Fruit fly (Drosophila melanogaster) whole organism, embryonic: ENCODE measurements around the gene Oscillin.
A peak's percentile ranks its signal among the peaks of the same experiment; 100 is the strongest.

Experiments used
- Adf1 ChIP-seq: fragments of 200-800 bp; sonication (Bioruptor generic); IDR thresholded peaks from 2 replicates; pipeline ENCODE4 v1.3.6; 2022; ENCODE audit warnings: missing biosample characterization, missing genetic modification characterization
- Aef1 ChIP-seq: fragments of 200-800 bp; sonication (Bioruptor generic); IDR thresholded peaks from 3 replicates; pipeline ENCODE4 v1.3.6; 2022; ENCODE audit warnings: missing biosample characterization, missing genetic modification characterization
- BEAF-32 ChIP-seq: fragments of 200-800 bp; sonication (Bioruptor generic); optimal IDR thresholded peaks from 3 replicates; lab custom pipeline; 2017; ENCODE audit warnings: missing biosample characterization, missing genetic modification characterization, mild to moderate bottlenecking, moderate library complexity, missing genetic modification reagents
- C15 ChIP-seq: fragments of 200-800 bp; sonication (Bioruptor generic); IDR thresholded peaks from 3 replicates; pipeline ENCODE4 v1.3.6; 2022; ENCODE audit warnings: missing biosample characterization, missing genetic modification characterization
- CG10462 ChIP-seq: fragments of 200-800 bp; sonication (Bioruptor generic); optimal IDR thresholded peaks from 2 replicates; lab custom pipeline; 2016; ENCODE audit warnings: missing biosample characterization, missing genetic modification characterization
- CG11093 ChIP-seq: fragments of 200-800 bp; sonication (Bioruptor generic); IDR thresholded peaks from 3 replicates; pipeline ENCODE4 v1.3.6; 2022; ENCODE audit warnings: missing biosample characterization, missing genetic modification characterization
- CG12104 ChIP-seq: fragments of 200-800 bp; sonication (Bioruptor generic); optimal IDR thresholded peaks from 3 replicates; lab custom pipeline; 2016; ENCODE audit warnings: missing biosample characterization, missing genetic modification characterization
- CG1602 ChIP-seq: fragments of 200-800 bp; sonication (Bioruptor generic); optimal IDR thresholded peaks from 3 replicates; lab custom pipeline; 2016; ENCODE audit warnings: missing biosample characterization, missing genetic modification characterization
- CG17802 ChIP-seq: fragments of 200-800 bp; sonication (Bioruptor generic); optimal IDR thresholded peaks from 2 replicates; lab custom pipeline; 2018; ENCODE audit warnings: missing biosample characterization, mild to moderate bottlenecking, missing genetic modification characterization, moderate library complexity
- CG3065 ChIP-seq: fragments of 200-800 bp; sonication (Bioruptor generic); optimal IDR thresholded peaks from 2 replicates; lab custom pipeline; 2016; ENCODE audit warnings: missing biosample characterization, missing genetic modification characterization
- CG33557 ChIP-seq: fragments of 200-800 bp; sonication (Bioruptor generic); optimal IDR thresholded peaks from 2 replicates; lab custom pipeline; 2019; ENCODE audit warnings: missing biosample characterization, mild to moderate bottlenecking, missing genetic modification characterization, moderate library complexity
- CG3847 ChIP-seq: fragments of 200-800 bp; sonication (Bioruptor generic); IDR thresholded peaks from 2 replicates; pipeline ENCODE4 v1.3.6; 2022; ENCODE audit warnings: missing biosample characterization, missing genetic modification characterization
- CG4730 ChIP-seq: fragments of 200-800 bp; sonication (Bioruptor generic); IDR thresholded peaks from 2 replicates; pipeline ENCODE4 v1.3.6; 2022; ENCODE audit warnings: missing biosample characterization, missing genetic modification characterization
- CG7271 ChIP-seq: fragments of 200-800 bp; sonication (Bioruptor generic); optimal IDR thresholded peaks from 2 replicates; lab custom pipeline; 2018; ENCODE audit warnings: missing biosample characterization, mild to moderate bottlenecking, missing genetic modification characterization, moderate library complexity
- CG9932 ChIP-seq: fragments of 200-800 bp; sonication (Bioruptor generic); IDR thresholded peaks from 2 replicates; pipeline ENCODE4 v1.3.6; 2022; ENCODE audit warnings: missing biosample characterization, missing genetic modification characterization
- Camta ChIP-seq: fragments of 200-800 bp; sonication (Bioruptor generic); optimal IDR thresholded peaks from 2 replicates; lab custom pipeline; 2016; ENCODE audit warnings: missing biosample characterization, missing genetic modification characterization
- Dip2 ChIP-seq: fragments of 200-800 bp; sonication (Bioruptor generic); IDR thresholded peaks from 2 replicates; pipeline ENCODE4 v1.3.6; 2022; ENCODE audit warnings: missing biosample characterization, missing genetic modification characterization
- Gug ChIP-seq: fragments of 200-800 bp; sonication (Bioruptor generic); IDR thresholded peaks from 4 replicates; pipeline ENCODE4 v1.3.6; 2022; ENCODE audit warnings: missing biosample characterization, missing genetic modification characterization
- Hey ChIP-seq: fragments of 200-800 bp; sonication (Bioruptor generic); optimal IDR thresholded peaks from 3 replicates; lab custom pipeline; 2018; ENCODE audit warnings: missing biosample characterization, mild to moderate bottlenecking, missing genetic modification characterization
- Lhr ChIP-seq: fragments of 200-800 bp; sonication (Bioruptor generic); optimal IDR thresholded peaks from 3 replicates; lab custom pipeline; 2017; ENCODE audit warnings: mild to moderate bottlenecking, missing biosample characterization, missing genetic modification reagents, missing genetic modification characterization
- Mad ChIP-seq: fragments of 200-800 bp; sonication (Bioruptor generic); optimal IDR thresholded peaks from 2 replicates; lab custom pipeline; 2016; ENCODE audit warnings: missing biosample characterization, missing genetic modification characterization
- Neu2 ChIP-seq: fragments of 200-800 bp; sonication (Bioruptor generic); optimal IDR thresholded peaks from 3 replicates; lab custom pipeline; 2016; ENCODE audit warnings: missing biosample characterization, missing genetic modification characterization, borderline replicate concordance
- Nf-YA ChIP-seq: fragments of 200-800 bp; sonication (Bioruptor generic); IDR thresholded peaks from 2 replicates; pipeline ENCODE4 v1.3.6; 2022; ENCODE audit warnings: missing biosample characterization, missing genetic modification characterization
- Rx ChIP-seq: fragments of 200-800 bp; sonication (Bioruptor generic); IDR thresholded peaks from 2 replicates; pipeline ENCODE4 v1.3.6; 2022; ENCODE audit warnings: missing biosample characterization, missing genetic modification characterization
- Sry-δ ChIP-seq: fragments of 200-800 bp; sonication (Bioruptor generic); optimal IDR thresholded peaks from 2 replicates; lab custom pipeline; 2016; ENCODE audit warnings: missing biosample characterization, missing genetic modification characterization
- Ssrp ChIP-seq: fragments of 200-800 bp; sonication (Bioruptor generic); optimal IDR thresholded peaks from 2 replicates; lab custom pipeline; 2018; ENCODE audit warnings: missing biosample characterization, mild to moderate bottlenecking, missing genetic modification characterization, moderate library complexity
- Stat92E ChIP-seq, 3 experiments: fragments of >200 bp in 2 of 3; fragments of 200-800 bp in 1 of 3; sonication (Bioruptor generic) in 1 of 3; optimal IDR thresholded peaks; 2 replicates each; lab custom pipeline; 2017 to 2019; ENCODE audit warnings: missing biosample characterization in 3 of 3, missing genetic modification characterization in 3 of 3, mild to moderate bottlenecking in 1 of 3, moderate library complexity in 1 of 3
- Xbp1 ChIP-seq: fragments of 200-800 bp; sonication (Bioruptor generic); optimal IDR thresholded peaks from 3 replicates; lab custom pipeline; 2016; ENCODE audit warnings: missing biosample characterization, mild to moderate bottlenecking, missing genetic modification characterization
- bowl ChIP-seq: fragments of 200-800 bp; sonication (Bioruptor generic); IDR thresholded peaks from 2 replicates; pipeline ENCODE4 v1.3.6; 2022; ENCODE audit warnings: missing biosample characterization, missing genetic modification characterization
- cato ChIP-seq: fragments of 200-800 bp; sonication (Bioruptor generic); optimal IDR thresholded peaks from 2 replicates; lab custom pipeline; 2016; ENCODE audit warnings: missing biosample characterization, missing genetic modification characterization, borderline replicate concordance
- chn ChIP-seq: fragments of 200-800 bp; sonication (Bioruptor generic); optimal IDR thresholded peaks from 2 replicates; lab custom pipeline; 2016; ENCODE audit warnings: missing biosample characterization, missing genetic modification characterization
- dysf ChIP-seq: fragments of 200-800 bp; sonication (Bioruptor generic); IDR thresholded peaks from 3 replicates; pipeline ENCODE4 v1.3.6; 2022; ENCODE audit warnings: missing biosample characterization, missing genetic modification characterization
- ewg ChIP-seq: fragments of 200-800 bp; sonication (Bioruptor generic); optimal IDR thresholded peaks from 3 replicates; lab custom pipeline; 2017; ENCODE audit warnings: mild to moderate bottlenecking, missing biosample characterization, missing genetic modification reagents, missing genetic modification characterization
- eyg ChIP-seq: fragments of 200-800 bp; sonication (Bioruptor generic); optimal IDR thresholded peaks from 3 replicates; lab custom pipeline; 2016; ENCODE audit warnings: missing biosample characterization, missing genetic modification characterization
- gfzf ChIP-seq: fragments of 200-800 bp; sonication (Bioruptor generic); optimal IDR thresholded peaks from 2 replicates; lab custom pipeline; 2016; ENCODE audit warnings: missing biosample characterization, mild to moderate bottlenecking, missing genetic modification characterization, moderate library complexity
- gsb ChIP-seq: fragments of 200-800 bp; sonication (Bioruptor generic); IDR thresholded peaks from 2 replicates; pipeline ENCODE4 v1.3.6; 2022; ENCODE audit warnings: missing biosample characterization, missing genetic modification characterization
- gsb-n ChIP-seq: fragments of 200-800 bp; sonication (Bioruptor generic); optimal IDR thresholded peaks from 3 replicates; lab custom pipeline; 2018; ENCODE audit warnings: missing biosample characterization, mild to moderate bottlenecking, missing genetic modification characterization
- kni ChIP-seq: fragments of 200-800 bp; sonication (Bioruptor generic); optimal IDR thresholded peaks from 3 replicates; lab custom pipeline; 2017; ENCODE audit warnings: mild to moderate bottlenecking, missing biosample characterization, missing genetic modification reagents, missing genetic modification characterization
- knrl ChIP-seq: fragments of 200-800 bp; sonication (Bioruptor generic); IDR thresholded peaks from 3 replicates; pipeline ENCODE4 v1.3.6; 2022; ENCODE audit warnings: missing biosample characterization, missing genetic modification characterization; ENCODE audit not compliant: partially characterized antibody
- lab ChIP-seq: fragments of 200-800 bp; sonication (Bioruptor generic); optimal IDR thresholded peaks from 3 replicates; lab custom pipeline; 2017; ENCODE audit warnings: missing biosample characterization, missing genetic modification characterization, mild to moderate bottlenecking, moderate library complexity, missing genetic modification reagents
- lmd ChIP-seq: fragments of 200-800 bp; sonication (Bioruptor generic); IDR thresholded peaks from 2 replicates; pipeline ENCODE4 v1.3.6; 2022; ENCODE audit warnings: missing biosample characterization, missing genetic modification characterization
- mam ChIP-seq: fragments of 200-800 bp; sonication (Bioruptor generic); optimal IDR thresholded peaks from 3 replicates; lab custom pipeline; 2016; ENCODE audit warnings: missing biosample characterization, missing genetic modification characterization
- odd ChIP-seq: fragments of 200-800 bp; sonication (Bioruptor generic); optimal IDR thresholded peaks from 2 replicates; lab custom pipeline; 2017; ENCODE audit warnings: missing biosample characterization, mild to moderate bottlenecking, missing genetic modification characterization
- pb ChIP-seq: fragments of 200-800 bp; sonication (Bioruptor generic); optimal IDR thresholded peaks from 3 replicates; lab custom pipeline; 2016; ENCODE audit warnings: missing biosample characterization, missing genetic modification characterization
- pnt ChIP-seq: fragments of 200-800 bp; sonication (Bioruptor generic); optimal IDR thresholded peaks from 3 replicates; lab custom pipeline; 2016; ENCODE audit warnings: missing biosample characterization, missing genetic modification characterization
- sqz ChIP-seq: fragments of 200-800 bp; sonication (Bioruptor generic); optimal IDR thresholded peaks from 3 replicates; lab custom pipeline; 2018; ENCODE audit warnings: missing biosample characterization, mild to moderate bottlenecking, missing genetic modification characterization
- sr ChIP-seq: fragments of 200-800 bp; sonication (Bioruptor generic); IDR thresholded peaks from 3 replicates; pipeline ENCODE4 v1.3.6; 2022; ENCODE audit warnings: missing biosample characterization, missing genetic modification characterization
- ttk ChIP-seq: fragments of 200-800 bp; sonication (Bioruptor generic); IDR thresholded peaks from 2 replicates; pipeline ENCODE4 v2.1.2; 2022; ENCODE audit warnings: missing biosample characterization, missing genetic modification characterization
- twi ChIP-seq: fragments of 200-800 bp; optimal IDR thresholded peaks from 2 replicates; lab custom pipeline; 2019; ENCODE audit warnings: missing biosample characterization, mild to moderate bottlenecking, missing genetic modification characterization, moderate library complexity
- vnd ChIP-seq: fragments of 200-800 bp; sonication (Bioruptor generic); IDR thresholded peaks from 3 replicates; pipeline ENCODE4 v1.3.6; 2022; ENCODE audit warnings: missing biosample characterization, missing genetic modification characterization; ENCODE audit not compliant: partially characterized antibody

Oscillin gene

DNA sequence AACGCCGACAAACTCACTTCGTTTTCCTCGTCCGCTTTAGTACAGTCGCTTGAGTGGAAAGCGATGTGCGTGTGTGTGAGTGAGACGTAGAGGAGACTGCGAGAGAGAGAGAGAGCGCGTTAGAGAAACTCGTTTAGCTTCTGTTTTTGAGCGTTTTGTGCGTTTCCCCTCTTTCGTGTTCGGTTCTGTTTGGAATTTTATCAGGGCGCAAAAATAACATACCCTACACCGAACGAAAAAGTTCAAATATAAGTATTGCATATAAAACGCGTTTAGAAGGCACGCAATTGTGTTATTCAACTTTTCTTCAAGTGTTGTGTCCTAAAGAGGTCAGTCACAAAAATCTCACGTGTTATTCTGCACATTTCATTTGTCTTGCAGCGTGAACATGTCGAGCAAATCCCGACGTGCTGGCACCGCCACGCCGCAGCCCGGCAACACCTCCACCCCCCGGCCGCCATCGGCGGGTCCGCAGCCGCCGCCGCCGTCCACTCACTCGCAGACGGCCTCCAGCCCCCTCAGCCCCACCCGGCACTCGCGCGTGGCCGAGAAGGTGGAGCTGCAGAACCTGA, 3.9 kb upstream of the Oscillin start (continued):
- TF ChIP-seq Adf1 (GFP tag; lab: Robert Waterston, UW), result peak; percentile 75
- no peak for TF ChIP-seq Mad
- no peak for TF ChIP-seq kni (GFP tag; lab: Kevin White, UChicago)
- TF ChIP-seq Ssrp (tag; lab: Kevin White, UChicago), result no peak
- peak; percentile 18 for TF ChIP-seq Hey (tag; lab: Kevin White, UChicago)
- peak; percentile 28; the same call in 1 of the 4 replicates for TF ChIP-seq Gug (GFP tag; lab: Robert Waterston, UW)
- no peak for TF ChIP-seq Rx (GFP tag; lab: Robert Waterston, UW)
- peak; percentile 53 for TF ChIP-seq odd (GFP tag; lab: Kevin White, UChicago)
- TF ChIP-seq ttk (GFP tag; lab: Robert Waterston, UW), result peak; percentile 27; the same call in 1 of the 2 replicates
- TF ChIP-seq CG3847 (GFP tag; lab: Robert Waterston, UW), result peak; percentile 46
- no peak for TF ChIP-seq lab
- no peak for TF ChIP-seq bowl (GFP tag; lab: Robert Waterston, UW)
- peak; percentile 42 for TF ChIP-seq Xbp1 (GFP tag; lab: Kevin White, UChicago)
- no peak for TF ChIP-seq CG4730 (GFP tag; lab: Robert Waterston, UW)
- TF ChIP-seq CG1602 (GFP tag; lab: Kevin White, UChicago), result peak; percentile 11
- TF ChIP-seq mam (GFP tag; lab: Kevin White, UChicago), result peak; percentile 64
- no peak for TF ChIP-seq CG7271 (tag; lab: Kevin White, UChicago)
- peak; percentile 9 for TF ChIP-seq pnt (GFP tag; lab: Kevin White, UChicago)
- no peak for TF ChIP-seq Neu2 (GFP tag; lab: Kevin White, UChicago)
- TF ChIP-seq dysf (GFP tag; lab: Robert Waterston, UW), result peak; percentile 71; the same call in 2 of the 3 replicates
- no peak for TF ChIP-seq C15 (GFP tag; lab: Robert Waterston, UW)
- no peak for TF ChIP-seq Camta
- TF ChIP-seq CG17802, result no peak
- peak; percentile 81 for TF ChIP-seq CG9932 (GFP tag; lab: Robert Waterston, UW)
- TF ChIP-seq chn, result peak; percentile 11
- TF ChIP-seq CG11093 (GFP tag; lab: Robert Waterston, UW), result peak; percentile 53; the same call in 1 of the 3 replicates
- TF ChIP-seq sr (GFP tag; lab: Robert Waterston, UW), result 0 out of 3 replicates have a peak, but pooled peaks have one; percentile 21
- no peak for TF ChIP-seq CG3065 (GFP tag; lab: Kevin White, UChicago)
- no peak for TF ChIP-seq eyg (GFP tag; lab: Kevin White, UChicago)
- no peak; the same call in 2 of the 3 replicates for TF ChIP-seq Aef1 (GFP tag; lab: Robert Waterston, UW)
- no peak for TF ChIP-seq gsb-n (tag; lab: Kevin White, UChicago)
- no peak for TF ChIP-seq gfzf
- no peak for TF ChIP-seq Lhr (GFP tag; lab: Kevin White, UChicago)
- TF ChIP-seq knrl (GFP tag; lab: Robert Waterston, UW), result no peak
- no peak for TF ChIP-seq Dip2 (GFP tag; lab: Robert Waterston, UW)
- TF ChIP-seq CG10462 (GFP tag; lab: Kevin White, UChicago), result no peak
- no peak for TF ChIP-seq CG12104
- TF ChIP-seq ewg (GFP tag; lab: Kevin White, UChicago), result no peak
- peak; percentile 38; the same call in 1 of the 2 replicates for TF ChIP-seq lmd (GFP tag; lab: Robert Waterston, UW)
- TF ChIP-seq Nf-YA (GFP tag; lab: Robert Waterston, UW), result no peak
- no peak for TF ChIP-seq twi (tag; lab: Kevin White, UChicago)
- no peak for TF ChIP-seq vnd (GFP tag; lab: Robert Waterston, UW)
- no peak for TF ChIP-seq Stat92E (GFP tag; optimal IDR thresholded peaks at IDR 0.05; lab: Kevin White, UChicago)
- TF ChIP-seq pb, result no peak
- no peak for TF ChIP-seq cato (GFP tag; lab: Kevin White, UChicago)
- no peak for TF ChIP-seq CG33557 (GFP tag; lab: Kevin White, UChicago)
- TF ChIP-seq Sry-δ (GFP tag; lab: Kevin White, UChicago), result no peak
- TF ChIP-seq BEAF-32 (GFP tag; lab: Kevin White, UChicago), result no peak
- TF ChIP-seq gsb (GFP tag; lab: Robert Waterston, UW), result peak; percentile 46; the same call in 1 of the 2 replicates
- TF ChIP-seq sqz (GFP tag; lab: Kevin White, UChicago), result no peak
